Worm (Caenorhabditis elegans) whole organism, early embryonic: Measurements from ENCODE around the gene math-16.

Experiments
- B0310.2 ChIP-seq: sonication (generic microtip); optimal IDR thresholded peaks from 2 replicates; lab custom pipeline; 2016; ENCODE audit warnings: mild to moderate bottlenecking, missing genetic modification characterization, missing compliant biosample characterization
- F13C5.2 ChIP-seq: sonication (generic microtip); optimal IDR thresholded peaks from 2 replicates; lab custom pipeline; 2017; ENCODE audit warnings: mild to moderate bottlenecking, missing genetic modification characterization, inconsistent platforms, missing compliant biosample characterization
- aly-1 ChIP-seq: sonication (generic microtip); optimal IDR thresholded peaks from 2 replicates; lab custom pipeline; 2016; ENCODE audit warnings: missing genetic modification characterization, missing compliant biosample characterization
- ama-1 ChIP-seq: fragments of 150-350 bp; optimal IDR thresholded peaks from 2 replicates; lab custom pipeline; 2014
- ceh-36 ChIP-seq: sonication (generic microtip); optimal IDR thresholded peaks from 2 replicates; lab custom pipeline; 2016; ENCODE audit warnings: missing genetic modification characterization, inconsistent platforms, missing compliant biosample characterization
- flt-1 ChIP-seq: fragments of 200-800 bp; sonication (Bioruptor generic); IDR thresholded peaks from 2 replicates; pipeline ENCODE4 v1.3.6; 2022; ENCODE audit warnings: missing genetic modification characterization, missing compliant biosample characterization
- hmg-4 ChIP-seq: fragments of 200-800 bp; sonication (Bioruptor generic); optimal IDR thresholded peaks from 2 replicates; lab custom pipeline; 2018; ENCODE audit warnings: mild to moderate bottlenecking, missing genetic modification characterization, missing compliant biosample characterization
- pes-1 ChIP-seq: fragments of 200-800 bp; sonication (Bioruptor generic); IDR thresholded peaks from 2 replicates; pipeline ENCODE4 v1.3.6; 2022; ENCODE audit warnings: missing genetic modification reagents, missing genetic modification characterization, missing compliant biosample characterization
- sea-1 ChIP-seq: fragments of 200-800 bp; sonication (Bioruptor generic); conservative IDR thresholded peaks from 2 replicates; pipeline ENCODE4 v1.3.6; 2022; ENCODE audit warnings: missing genetic modification characterization, missing compliant biosample characterization
- tbx-11 ChIP-seq: fragments of 200-800 bp; sonication (Bioruptor generic); IDR thresholded peaks from 2 replicates; pipeline ENCODE4 v1.3.6; 2022; ENCODE audit warnings: missing genetic modification characterization, missing compliant biosample characterization
- tra-4 ChIP-seq: sonication (generic microtip); optimal IDR thresholded peaks from 2 replicates; lab custom pipeline; 2017; ENCODE audit warnings: missing genetic modification characterization, missing compliant biosample characterization

- TF ChIP-seq ama-1 (lab: Kevin White, UChicago) = no peak
- no peak for TF ChIP-seq F13C5.2 (tag; lab: Kevin White, UChicago)
- TF ChIP-seq sea-1 (GFP tag; lab: Robert Waterston, UW) = no peak
- no peak for TF ChIP-seq tbx-11
- TF ChIP-seq B0310.2 (tag; lab: Kevin White, UChicago) = no peak
- no peak for TF ChIP-seq hmg-4 (GFP tag; lab: Kevin White, UChicago)
- no peak for TF ChIP-seq pes-1
- no peak for TF ChIP-seq flt-1 (GFP tag; lab: Robert Waterston, UW)
- TF ChIP-seq aly-1 (tag; lab: Kevin White, UChicago) = no peak
- TF ChIP-seq ceh-36 = no peak
- no peak for TF ChIP-seq tra-4 (tag; lab: Kevin White, UChicago)
Measured at ce11 chrII:1921018-1921417, 42.5 kb upstream of the math-16 start, which contains the start of gene bath-7.
